Fruit fly (Drosophila melanogaster) whole organism, embryonic: ENCODE measurements around the gene CG14367.

Experiments
- BEAF-32 ChIP-seq: fragments of 200-800 bp; sonication (Bioruptor generic); optimal IDR thresholded peaks from 3 replicates; lab custom pipeline; 2017; ENCODE audit warnings: missing biosample characterization, missing genetic modification characterization, mild to moderate bottlenecking, moderate library complexity, missing genetic modification reagents
- Blimp-1 ChIP-seq: fragments of 200-800 bp; sonication (Bioruptor generic); optimal IDR thresholded peaks from 3 replicates; lab custom pipeline; 2018; ENCODE audit warnings: missing biosample characterization, missing genetic modification characterization, mild to moderate bottlenecking, moderate library complexity, missing genetic modification reagents
- C15 ChIP-seq: fragments of 200-800 bp; sonication (Bioruptor generic); IDR thresholded peaks from 3 replicates; pipeline ENCODE4 v1.3.6; 2022; ENCODE audit warnings: missing biosample characterization, missing genetic modification characterization
- CG10267 ChIP-seq: fragments of 200-800 bp; sonication (Bioruptor generic); optimal IDR thresholded peaks from 2 replicates; lab custom pipeline; 2018; ENCODE audit warnings: missing biosample characterization, mild to moderate bottlenecking, missing genetic modification characterization, moderate library complexity
- CG10979 ChIP-seq: fragments of 200-800 bp; sonication (Bioruptor generic); optimal IDR thresholded peaks from 2 replicates; lab custom pipeline; 2018; ENCODE audit warnings: missing biosample characterization, mild to moderate bottlenecking, missing genetic modification characterization, moderate library complexity
- CG12299 ChIP-seq: fragments of 200-800 bp; sonication (Bioruptor generic); optimal IDR thresholded peaks from 2 replicates; lab custom pipeline; 2018; ENCODE audit warnings: missing biosample characterization, mild to moderate bottlenecking, missing genetic modification characterization
- CG12659 ChIP-seq: fragments of 200-800 bp; sonication (Bioruptor generic); optimal IDR thresholded peaks from 3 replicates; lab custom pipeline; 2017; ENCODE audit warnings: mild to moderate bottlenecking, missing biosample characterization, missing genetic modification reagents, missing genetic modification characterization
- CG15601 ChIP-seq: fragments of 200-800 bp; sonication (Bioruptor generic); optimal IDR thresholded peaks from 3 replicates; lab custom pipeline; 2019; ENCODE audit warnings: missing biosample characterization, mild to moderate bottlenecking, missing genetic modification characterization, moderate library complexity
- CG17328 ChIP-seq: fragments of 200-800 bp; sonication (Bioruptor generic); IDR thresholded peaks from 2 replicates; pipeline ENCODE4 v1.3.6; 2022; ENCODE audit warnings: missing biosample characterization, missing genetic modification characterization
- CG17829 ChIP-seq: fragments of 200-800 bp; optimal IDR thresholded peaks from 2 replicates; lab custom pipeline; 2019; ENCODE audit warnings: missing biosample characterization, mild to moderate bottlenecking, missing genetic modification characterization, moderate library complexity
- CG1792 ChIP-seq: fragments of 200-800 bp; sonication (Bioruptor generic); optimal IDR thresholded peaks from 2 replicates; lab custom pipeline; 2016; ENCODE audit warnings: missing biosample characterization, missing genetic modification characterization
- CG2889 ChIP-seq: fragments of 200-800 bp; sonication (Bioruptor generic); IDR thresholded peaks from 3 replicates; pipeline ENCODE4 v1.3.6; 2022; ENCODE audit warnings: missing biosample characterization, missing genetic modification characterization
- CG3995 ChIP-seq: fragments of 200-800 bp; sonication (Bioruptor generic); optimal IDR thresholded peaks from 3 replicates; lab custom pipeline; 2016; ENCODE audit warnings: missing biosample characterization, missing genetic modification characterization
- CG4404 ChIP-seq: fragments of 200-800 bp; sonication (Bioruptor generic); IDR thresholded peaks from 2 replicates; pipeline ENCODE4 v1.3.6; 2022; ENCODE audit warnings: missing biosample characterization, missing genetic modification characterization
- CG4424 ChIP-seq: fragments of 200-800 bp; sonication (Bioruptor generic); optimal IDR thresholded peaks from 3 replicates; lab custom pipeline; 2016; ENCODE audit warnings: missing biosample characterization, missing genetic modification characterization
- CG4707 ChIP-seq: fragments of 200-800 bp; sonication (Bioruptor generic); optimal IDR thresholded peaks from 2 replicates; lab custom pipeline; 2018; ENCODE audit warnings: missing biosample characterization, mild to moderate bottlenecking, missing genetic modification characterization, moderate library complexity
- CG4730 ChIP-seq: fragments of 200-800 bp; sonication (Bioruptor generic); IDR thresholded peaks from 2 replicates; pipeline ENCODE4 v1.3.6; 2022; ENCODE audit warnings: missing biosample characterization, missing genetic modification characterization
- CG5180 ChIP-seq: fragments of 200-800 bp; sonication (Bioruptor generic); optimal IDR thresholded peaks from 3 replicates; lab custom pipeline; 2017; ENCODE audit warnings: missing biosample characterization, missing genetic modification characterization, mild to moderate bottlenecking, moderate library complexity, missing genetic modification reagents
- CG6813 ChIP-seq: fragments of 200-800 bp; sonication (Bioruptor generic); optimal IDR thresholded peaks from 2 replicates; lab custom pipeline; 2017; ENCODE audit warnings: missing biosample characterization, missing genetic modification characterization, mild to moderate bottlenecking, moderate library complexity, missing genetic modification reagents
- CG7928 ChIP-seq: fragments of 200-800 bp; sonication (Bioruptor generic); optimal IDR thresholded peaks from 2 replicates; lab custom pipeline; 2017; ENCODE audit warnings: missing biosample characterization, mild to moderate bottlenecking, missing genetic modification characterization
- Drgx ChIP-seq: fragments of 200-800 bp; sonication (Bioruptor generic); IDR thresholded peaks from 2 replicates; pipeline ENCODE4 v1.3.6; 2022; ENCODE audit warnings: missing biosample characterization, missing genetic modification characterization
- GATAe ChIP-seq: fragments of 200-800 bp; sonication (Bioruptor generic); conservative IDR thresholded peaks from 2 replicates; pipeline ENCODE4 v1.3.6; 2022; ENCODE audit warnings: missing biosample characterization, missing genetic modification characterization
- HHEX ChIP-seq: fragments of 200-800 bp; sonication (Bioruptor generic); optimal IDR thresholded peaks from 3 replicates; lab custom pipeline; 2017; ENCODE audit warnings: missing biosample characterization, mild to moderate bottlenecking, missing genetic modification characterization, missing genetic modification reagents
- HLH4C ChIP-seq: fragments of 200-800 bp; sonication (Bioruptor generic); IDR thresholded peaks from 3 replicates; pipeline ENCODE4 v1.3.6; 2022; ENCODE audit warnings: missing biosample characterization, missing genetic modification characterization; ENCODE audit not compliant: partially characterized antibody
- Optix ChIP-seq: fragments of 200-800 bp; sonication (Bioruptor generic); IDR thresholded peaks from 3 replicates; pipeline ENCODE4 v1.3.6; 2022; ENCODE audit warnings: missing biosample characterization, missing genetic modification characterization
- Stat92E ChIP-seq, 3 experiments: fragments of >200 bp in 2 of 3; fragments of 200-800 bp in 1 of 3; sonication (Bioruptor generic) in 1 of 3; optimal IDR thresholded peaks; 2 replicates each; lab custom pipeline; 2017 to 2019; ENCODE audit warnings: missing biosample characterization in 3 of 3, missing genetic modification characterization in 3 of 3, mild to moderate bottlenecking in 1 of 3, moderate library complexity in 1 of 3
- TFAM ChIP-seq: fragments of 200-800 bp; sonication (Bioruptor generic); optimal IDR thresholded peaks from 2 replicates; lab custom pipeline; 2017; ENCODE audit warnings: missing biosample characterization, missing genetic modification characterization, inconsistent platforms
- chm ChIP-seq: fragments of 200-800 bp; sonication (Bioruptor generic); IDR thresholded peaks from 2 replicates; pipeline ENCODE4 v1.3.6; 2022; ENCODE audit warnings: missing biosample characterization, missing genetic modification characterization
- chn ChIP-seq: fragments of 200-800 bp; sonication (Bioruptor generic); optimal IDR thresholded peaks from 2 replicates; lab custom pipeline; 2016; ENCODE audit warnings: missing biosample characterization, missing genetic modification characterization
- croc ChIP-seq: fragments of 200-800 bp; sonication (Bioruptor generic); conservative IDR thresholded peaks from 3 replicates; pipeline ENCODE4 v1.3.6; 2022; ENCODE audit warnings: missing biosample characterization, missing genetic modification characterization
- danr ChIP-seq: fragments of 200-800 bp; sonication (Bioruptor generic); IDR thresholded peaks from 2 replicates; pipeline ENCODE4 v1.3.6; 2022; ENCODE audit warnings: missing biosample characterization, missing genetic modification characterization
- grn ChIP-seq: fragments of 200-800 bp; sonication (Bioruptor generic); optimal IDR thresholded peaks from 3 replicates; lab custom pipeline; 2017; ENCODE audit warnings: missing biosample characterization, missing genetic modification characterization
- jumu ChIP-seq: fragments of 200-800 bp; sonication (Bioruptor generic); optimal IDR thresholded peaks from 3 replicates; lab custom pipeline; 2016; ENCODE audit warnings: missing biosample characterization, missing genetic modification characterization
- lov ChIP-seq, 2 experiments: fragments of 200-800 bp in 1 of 2; fragments of >200 bp in 1 of 2; sonication (Bioruptor generic) in 1 of 2; IDR thresholded peaks in 1 of 2; optimal IDR thresholded peaks in 1 of 2; 2 replicates in 1 of 2; 3 replicates in 1 of 2; pipeline versions ENCODE4 v1.3.6 to Lab custom; 2017 to 2022; ENCODE audit warnings: missing biosample characterization in 1 of 2, missing genetic modification characterization in 1 of 2
- mirr ChIP-seq: fragments of 200-800 bp; sonication (Bioruptor generic); optimal IDR thresholded peaks from 3 replicates; lab custom pipeline; 2018; ENCODE audit warnings: missing biosample characterization, mild to moderate bottlenecking, missing genetic modification characterization
- nau ChIP-seq: fragments of 200-800 bp; sonication (Bioruptor generic); optimal IDR thresholded peaks from 3 replicates; lab custom pipeline; 2017; ENCODE audit warnings: missing biosample characterization, mild to moderate bottlenecking, missing genetic modification characterization, missing genetic modification reagents
- nerfin-2 ChIP-seq: fragments of 200-800 bp; sonication (Bioruptor generic); IDR thresholded peaks from 2 replicates; pipeline ENCODE4 v1.3.6; 2022; ENCODE audit warnings: missing biosample characterization, missing genetic modification characterization; ENCODE audit not compliant: partially characterized antibody
- org-1 ChIP-seq: fragments of 200-800 bp; sonication (Bioruptor generic); optimal IDR thresholded peaks from 2 replicates; lab custom pipeline; 2017; ENCODE audit warnings: missing biosample characterization, missing genetic modification characterization
- p53 ChIP-seq: fragments of 200-800 bp; sonication (Bioruptor generic); optimal IDR thresholded peaks from 2 replicates; lab custom pipeline; 2016; ENCODE audit warnings: missing biosample characterization, missing genetic modification characterization
- pan ChIP-seq, 4 experiments: fragments of >200 bp in 3 of 4; fragments of 200-800 bp in 1 of 4; sonication (Bioruptor generic) in 1 of 4; optimal IDR thresholded peaks in 3 of 4; IDR thresholded peaks in 1 of 4; 2 replicates each; pipeline versions ENCODE4 v1.3.6 to Lab custom; 2017 to 2022; ENCODE audit warnings: missing biosample characterization in 2 of 4, missing genetic modification characterization in 2 of 4, mixed read lengths in 1 of 4
- seq ChIP-seq: fragments of 200-800 bp; sonication (Bioruptor generic); IDR thresholded peaks from 2 replicates; pipeline ENCODE4 v1.3.6; 2022; ENCODE audit warnings: missing biosample characterization, missing genetic modification characterization
- sima ChIP-seq: fragments of 200-800 bp; sonication (Bioruptor generic); optimal IDR thresholded peaks from 2 replicates; lab custom pipeline; 2016; ENCODE audit warnings: missing biosample characterization, missing genetic modification characterization
- sqz ChIP-seq: fragments of 200-800 bp; sonication (Bioruptor generic); optimal IDR thresholded peaks from 3 replicates; lab custom pipeline; 2018; ENCODE audit warnings: missing biosample characterization, mild to moderate bottlenecking, missing genetic modification characterization
- tin ChIP-seq: fragments of 200-800 bp; sonication (Bioruptor generic); optimal IDR thresholded peaks from 3 replicates; lab custom pipeline; 2016; ENCODE audit warnings: missing biosample characterization, missing genetic modification characterization
- ttk ChIP-seq: fragments of 200-800 bp; sonication (Bioruptor generic); IDR thresholded peaks from 2 replicates; pipeline ENCODE4 v2.1.2; 2022; ENCODE audit warnings: missing biosample characterization, missing genetic modification characterization
- vvl ChIP-seq: fragments of 200-800 bp; sonication (Bioruptor generic); IDR thresholded peaks from 2 replicates; pipeline ENCODE4 v1.3.6; 2022; ENCODE audit warnings: missing biosample characterization, missing genetic modification characterization
- zen ChIP-seq: fragments of 200-800 bp; sonication (Bioruptor generic); optimal IDR thresholded peaks from 3 replicates; lab custom pipeline; 2018; ENCODE audit warnings: missing biosample characterization, mild to moderate bottlenecking, missing genetic modification characterization, moderate library complexity

CG14367 gene

DNA sequence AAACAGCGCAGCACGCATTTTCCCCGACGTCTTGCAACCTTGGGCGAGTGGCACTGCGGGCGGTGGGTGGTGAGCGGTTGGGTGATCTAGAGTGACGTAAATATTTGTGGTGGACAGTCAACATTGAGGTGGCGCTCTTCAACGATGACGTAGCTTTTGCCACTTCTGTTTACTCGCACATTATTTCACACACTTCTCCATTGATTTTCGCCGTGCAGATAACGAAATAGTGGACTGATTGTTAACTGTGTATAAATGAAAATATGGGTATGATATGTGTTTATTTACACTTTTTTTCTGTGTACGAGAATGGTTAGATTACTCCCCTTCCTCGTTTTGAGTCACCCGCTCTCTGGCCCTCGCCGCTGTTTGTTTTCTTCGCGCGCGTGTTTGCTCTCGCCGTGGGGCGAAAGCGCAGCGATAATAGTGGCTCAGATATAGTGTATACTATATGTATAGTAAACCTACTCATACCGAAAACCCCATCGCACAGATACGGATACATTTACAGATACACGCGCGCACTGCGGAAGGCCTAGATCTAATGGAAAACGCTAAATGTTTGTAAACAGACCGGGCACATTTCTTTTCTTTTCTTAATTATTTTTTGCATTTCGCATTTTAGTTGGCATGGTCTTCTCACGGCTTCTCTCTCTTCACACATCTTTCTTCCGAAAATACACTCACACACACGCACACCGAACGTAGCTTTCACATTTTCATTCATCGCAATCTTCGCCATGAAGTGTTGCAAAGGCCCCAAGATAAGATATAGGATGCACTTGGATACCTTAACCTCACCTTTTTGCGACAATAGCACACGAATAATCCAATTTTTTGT lies 7.3 kb upstream of the CG14367 start, which contains the start of gene omd (continued):
- TF ChIP-seq chm (GFP tag; lab: Robert Waterston, UW) (peak; percentile 52; the same call in 1 of the 2 replicates), CG7928 (GFP tag; lab: Kevin White, UChicago) (peak; percentile 12), CG15601 (tag; lab: Kevin White, UChicago) (no peak), CG2889 (no peak), CG12659 (GFP tag; lab: Kevin White, UChicago) (no peak), CG4424 (GFP tag; lab: Kevin White, UChicago) (peak; percentile 47), vvl (GFP tag; lab: Robert Waterston, UW) (peak; percentile 64), HHEX (peak; percentile 66), CG4730 (GFP tag; lab: Robert Waterston, UW) (no peak), CG4707 (GFP tag; lab: Kevin White, UChicago) (peak; percentile 69), croc (GFP tag; lab: Robert Waterston, UW) (peak; percentile 29; the same call in 2 of the 3 replicates), TFAM (GFP tag; lab: Kevin White, UChicago) (peak; percentile 8), Blimp-1 (no peak), sima (GFP tag; lab: Kevin White, UChicago) (peak; percentile 3), mirr (GFP tag; lab: Kevin White, UChicago) (peak; percentile 82), CG17829 (tag; lab: Kevin White, UChicago) (peak; percentile 36), lov (optimal IDR thresholded peaks at IDR 0.05; lab: Kevin White, UChicago) (no peak), lov (GFP tag; IDR thresholded peaks at IDR 0.05; lab: Robert Waterston, UW) (peak; percentile 80), CG10979 (tag; lab: Kevin White, UChicago) (peak; percentile 31), BEAF-32 (GFP tag; lab: Kevin White, UChicago) (no peak), Stat92E (GFP tag; optimal IDR thresholded peaks at IDR 0.05; lab: Kevin White, UChicago) (no peak), C15 (GFP tag; lab: Robert Waterston, UW) (0 out of 3 replicates have a peak, but pooled peaks have one; percentile 10), Optix (GFP tag; lab: Robert Waterston, UW) (peak; percentile 76), CG6813 (GFP tag; lab: Kevin White, UChicago) (peak; percentile 85), ttk (GFP tag; lab: Robert Waterston, UW) (no peak), GATAe (GFP tag; lab: Robert Waterston, UW) (no peak), CG12299 (tag; lab: Kevin White, UChicago) (peak; percentile 42), CG5180 (no peak), org-1 (peak; percentile 70), CG10267 (peak; percentile 2), nau (GFP tag; lab: Kevin White, UChicago) (no peak), sqz (GFP tag; lab: Kevin White, UChicago) (no peak), pan (optimal IDR thresholded peaks at IDR 0.05; lab: Kevin White, UChicago) (no peak), pan (GFP tag; optimal IDR thresholded peaks at IDR 0.05 in 1 of 2, IDR thresholded peaks at IDR 0.05 in 1 of 2) (peak in 1 of 2 experiments; percentile 43), seq (GFP tag; lab: Robert Waterston, UW) (peak; percentile 51), jumu (GFP tag; lab: Kevin White, UChicago) (peak; percentile 27), grn (GFP tag; lab: Kevin White, UChicago) (peak; percentile 81), CG3995 (no peak), zen (no peak), chn (GFP tag; lab: Kevin White, UChicago) (peak; percentile 43), tin (GFP tag; lab: Kevin White, UChicago) (peak; percentile 6), CG17328 (GFP tag; lab: Robert Waterston, UW) (peak; percentile 51), Drgx (GFP tag; lab: Robert Waterston, UW) (0 out of 2 replicates have a peak, but pooled peaks have one; percentile 12), CG4404 (GFP tag; lab: Robert Waterston, UW) (no peak), CG1792 (GFP tag; lab: Kevin White, UChicago) (peak; percentile 52), HLH4C (GFP tag; lab: Robert Waterston, UW) (no peak), danr (no peak), nerfin-2 (GFP tag; lab: Robert Waterston, UW) (no peak), p53 (GFP tag; lab: Kevin White, UChicago) (peak; percentile 39)
